Fruit fly (Drosophila melanogaster) whole organism, larva: ENCODE data around the gene Ets65A.
A peak's percentile ranks its signal among the peaks of the same experiment; 100 is the strongest.

Experiments used
- noc ChIP-seq: fragments of 200-800 bp; sonication (Bioruptor generic); optimal IDR thresholded peaks from 3 replicates; lab custom pipeline; 2019; ENCODE audit warnings: missing biosample characterization, mild to moderate bottlenecking, missing genetic modification characterization, moderate library complexity

Ets65A gene

dm6 chr3L:6084446-6084845 lies 13.0 kb upstream of the Ets65A start:
- no peak for TF ChIP-seq noc (tag; lab: Kevin White, UChicago)

- no peak for TF ChIP-seq noc (tag; lab: Kevin White, UChicago)
Observed at dm6 chr3L:6085157-6085556, 12.3 kb upstream of the Ets65A start.

dm6 chr3L:6085988-6086387 lies 11.4 kb upstream of the Ets65A start:
- no peak for TF ChIP-seq noc (tag; lab: Kevin White, UChicago)

DNA sequence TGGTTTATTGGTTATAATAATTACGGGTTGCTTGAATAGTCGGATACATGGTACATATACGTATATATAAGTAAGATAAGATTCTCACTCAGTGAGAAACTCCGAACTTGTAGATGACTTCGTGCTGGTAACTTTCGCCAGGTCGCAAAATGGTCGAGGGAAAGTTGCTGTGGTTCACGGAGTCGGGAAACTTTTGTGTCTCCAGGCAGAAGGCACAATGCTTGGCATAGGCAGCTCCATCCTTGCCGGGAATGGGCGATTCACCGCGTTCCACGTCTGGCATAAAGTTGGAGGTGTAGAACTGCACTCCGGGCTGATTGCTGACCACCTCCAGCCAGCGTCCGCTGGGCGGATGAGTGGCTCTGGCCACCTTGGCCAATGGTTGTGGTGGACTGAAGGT lies 4.2 kb upstream of the Ets65A start, which contains the start of gene CG10469:
Gene CG10469 (minus strand): TSS at position 101 of the 400 bp plus-strand sequence.
- TF ChIP-seq noc (tag; lab: Kevin White, UChicago) = no peak

- TF ChIP-seq noc (tag; lab: Kevin White, UChicago) = peak; percentile 92
Observed at dm6 chr3L:6094697-6095096, 2.7 kb upstream of the Ets65A start, which contains the start of the genes CG10467 and loj. Gene CG10467, minus strand, starts transcription at chr3L:6094747. Gene loj, plus strand, starts transcription at chr3L:6094987.

DNA sequence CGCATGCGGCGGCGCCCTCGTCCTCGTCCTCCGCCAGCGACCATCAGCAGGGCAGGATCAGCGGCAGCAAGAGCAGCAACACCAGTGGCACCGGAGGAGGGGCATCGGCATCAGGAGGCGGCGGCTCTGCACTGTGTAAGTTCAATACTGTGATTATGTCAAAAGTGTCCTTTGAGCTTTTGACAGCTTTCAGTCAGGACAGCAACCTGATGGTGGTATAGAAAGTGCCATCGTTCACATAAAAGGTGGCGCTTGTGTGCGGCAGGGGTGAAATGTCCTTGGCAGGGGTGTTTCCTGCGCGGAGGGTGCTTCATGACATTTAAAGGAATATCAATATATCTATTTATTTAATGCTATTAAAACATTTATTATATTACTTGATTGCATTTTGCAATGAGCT lies 6.2 kb downstream of the Ets65A start:
- TF ChIP-seq noc (tag; lab: Kevin White, UChicago) = no peak

DNA sequence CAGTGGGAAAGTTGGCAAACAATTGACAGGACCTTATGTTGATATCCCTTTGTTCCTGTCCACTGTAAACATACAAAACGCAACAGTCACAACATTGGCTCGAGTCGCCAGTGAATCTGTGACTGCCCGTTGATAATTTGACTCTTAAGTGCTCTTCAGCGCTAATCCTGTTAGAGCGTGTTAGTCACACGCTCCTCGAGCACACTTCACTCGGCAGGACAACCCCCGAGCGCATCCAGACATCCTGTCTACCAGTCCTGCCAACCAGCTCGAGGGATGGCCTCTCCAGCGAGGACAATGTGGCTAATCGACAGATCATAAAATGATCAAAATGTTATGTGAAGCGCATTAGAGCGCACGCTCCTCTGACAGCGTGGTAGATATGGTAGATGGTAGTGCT lies 7.1 kb downstream of the Ets65A start:
- TF ChIP-seq noc (tag; lab: Kevin White, UChicago) = no peak

- no peak for TF ChIP-seq noc (tag; lab: Kevin White, UChicago)
Observed at dm6 chr3L:6105435-6105834, 8.0 kb downstream of the Ets65A start.

- TF ChIP-seq noc (tag; lab: Kevin White, UChicago) = no peak
Observed at dm6 chr3L:6106717-6107116, 9.3 kb downstream of the Ets65A start.

DNA sequence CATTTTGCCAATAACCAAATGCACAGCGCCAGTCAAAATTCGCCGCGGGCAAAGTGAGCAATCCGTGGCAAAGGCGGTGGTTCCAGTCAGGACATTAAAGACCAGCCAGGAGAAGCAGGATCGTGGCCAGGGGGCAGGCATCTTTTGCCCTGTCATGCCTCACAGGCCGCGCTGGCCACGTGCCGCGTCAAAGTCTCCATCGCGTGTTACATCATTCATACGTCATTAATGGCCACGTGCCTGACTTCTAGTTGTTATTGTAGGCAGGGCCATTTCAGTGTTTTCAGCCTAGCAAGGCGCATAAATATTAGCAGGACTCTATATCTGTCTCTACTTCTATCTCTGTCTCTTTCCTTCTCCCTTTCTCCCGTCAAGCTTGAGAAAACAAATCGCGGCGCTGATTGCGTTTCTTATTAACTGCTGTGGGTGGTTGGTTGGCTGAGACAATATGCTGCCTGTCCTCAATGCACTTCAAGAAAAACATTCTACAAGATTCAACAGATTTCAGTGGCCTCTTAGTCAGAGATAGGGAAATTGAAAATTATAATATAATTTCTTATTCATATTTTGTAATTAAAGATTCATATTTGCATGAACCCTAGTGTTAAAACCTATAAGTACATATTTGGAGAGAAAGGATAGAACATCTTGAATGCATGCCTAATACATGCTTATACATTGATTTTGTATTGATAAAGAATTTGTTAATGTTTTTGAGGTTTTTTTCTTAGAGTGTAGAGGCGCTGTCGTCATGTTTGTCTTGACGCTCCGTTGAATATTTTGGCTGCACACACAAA lies 11.0 kb downstream of the Ets65A start:
- TF ChIP-seq noc (tag; lab: Kevin White, UChicago) = no peak

- no peak for TF ChIP-seq noc (tag; lab: Kevin White, UChicago)
Observed at dm6 chr3L:6110673-6111449, 13.4 kb downstream of the Ets65A start.

DNA sequence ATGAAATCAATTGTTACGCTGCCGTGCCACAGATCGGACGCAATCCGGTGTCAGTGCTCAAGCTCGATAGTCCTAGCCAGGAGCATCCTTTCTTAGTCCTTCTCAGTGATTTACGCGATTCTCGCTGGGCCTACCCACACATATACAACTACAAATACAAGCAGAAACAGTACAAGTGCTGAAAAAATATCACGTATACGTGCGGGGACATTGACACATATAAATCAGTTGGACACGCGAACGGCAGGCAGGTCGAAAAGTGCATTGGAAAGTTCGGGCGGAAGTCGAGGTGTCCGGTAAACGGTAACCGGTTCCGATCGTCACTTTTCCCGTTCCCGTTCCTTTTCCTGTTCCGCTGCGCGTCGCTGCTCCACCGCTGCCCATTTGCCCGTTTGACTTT lies 14.0 kb downstream of the Ets65A start:
- no peak for TF ChIP-seq noc (tag; lab: Kevin White, UChicago)

dm6 chr3L:6115505-6115904 lies 18.1 kb downstream of the Ets65A start:
- no peak for TF ChIP-seq noc (tag; lab: Kevin White, UChicago)

- no peak for TF ChIP-seq noc (tag; lab: Kevin White, UChicago)
Observed at dm6 chr3L:6116881-6117280, 19.5 kb downstream of the Ets65A start.

dm6 chr3L:6124616-6125408 lies 27.4 kb downstream of the Ets65A start:
- TF ChIP-seq noc (tag; lab: Kevin White, UChicago) = no peak

DNA sequence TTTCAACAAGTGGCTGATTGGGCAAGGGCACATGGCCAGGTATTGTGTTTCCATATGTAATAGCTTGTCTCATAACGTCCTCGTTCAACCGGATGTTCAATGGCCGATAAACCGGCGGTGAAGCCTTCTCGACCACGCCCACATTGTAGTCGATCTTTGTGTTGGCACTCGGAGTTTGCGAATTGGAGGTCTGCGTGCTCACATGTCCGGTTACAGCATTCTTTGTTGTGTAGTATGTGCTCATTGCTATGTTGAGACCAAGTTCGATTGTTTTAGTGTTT lies 27.9 kb downstream of the Ets65A start:
- TF ChIP-seq noc (tag; lab: Kevin White, UChicago) = no peak
